Worm (Caenorhabditis elegans) whole organism, L4/young adult: ENCODE measurements around the gene K08F4.5.

Experiments used
- W03F9.2 ChIP-seq: fragments of 150-350 bp; optimal IDR thresholded peaks from 2 replicates; lab custom pipeline; 2014; ENCODE audit warnings: missing biosample characterization, missing genetic modification characterization
- dao-5 ChIP-seq: sonication (generic microtip); optimal IDR thresholded peaks from 2 replicates; lab custom pipeline; 2016; ENCODE audit warnings: missing genotype, missing genetic modification characterization, moderate library complexity, missing compliant biosample characterization
- him-1 ChIP-seq: sonication (generic microtip); optimal IDR thresholded peaks from 2 replicates; lab custom pipeline; 2016; ENCODE audit warnings: missing genotype, missing genetic modification reagents, missing genetic modification characterization, missing compliant biosample characterization

DNA sequence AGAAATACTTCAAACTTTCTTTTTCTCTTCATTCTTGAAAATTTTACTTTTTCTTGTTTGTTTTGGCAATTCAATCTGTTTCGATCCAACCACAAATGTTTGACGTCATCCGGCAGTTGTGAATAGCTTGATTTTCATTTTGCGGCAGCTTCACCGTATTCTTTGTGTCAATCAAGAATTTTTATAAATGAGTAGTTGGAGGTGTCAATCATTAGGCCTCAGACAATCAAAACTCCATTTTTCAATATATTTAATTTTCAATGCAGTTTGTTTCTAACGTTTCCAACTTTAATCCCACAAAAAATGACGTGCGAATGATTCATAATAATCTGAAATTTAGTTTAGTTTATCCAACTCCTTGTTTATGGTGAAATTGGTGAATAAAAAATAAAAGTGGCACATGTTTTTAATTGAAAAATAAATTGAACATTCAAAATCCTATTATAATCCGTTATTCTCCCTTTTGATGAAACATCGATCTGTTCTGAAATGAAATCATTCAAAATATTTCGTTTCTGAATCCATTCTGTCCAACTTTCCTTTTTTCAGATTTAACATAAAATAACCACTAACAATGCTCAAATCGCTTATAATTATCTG, 21.9 kb upstream of the K08F4.5 start, which contains the start of gene ttr-53:
- TF ChIP-seq dao-5 (tag; lab: Kevin White, UChicago) (no peak), him-1 (no peak), W03F9.2 (tag; lab: Kevin White, UChicago) (no peak)
